Fruit fly (Drosophila melanogaster) S2 (cell line): ENCODE results near the gene E5.

Source experiments
- CG8478 ChIP-seq: fragments of >200 bp; optimal IDR thresholded peaks from 2 replicates; lab custom pipeline; 2018
- CTCF ChIP-seq, 2 experiments: fragments of >200 bp; optimal IDR thresholded peaks; 2 replicates each; lab custom pipeline; 2018

- TF ChIP-seq CTCF (optimal IDR thresholded peaks at IDR 0.05; lab: Kevin White, UChicago): no peak
- no peak for TF ChIP-seq CG8478 (lab: Kevin White, UChicago)
Observed at dm6 chr3R:13918045-13918444, 43.3 kb upstream of the E5 start.
